Worm (Caenorhabditis elegans) whole organism, early embryonic: ENCODE results near the gene F58G1.3.

Source experiments
- ceh-36 ChIP-seq: sonication (generic microtip); optimal IDR thresholded peaks from 2 replicates; lab custom pipeline; 2016; ENCODE audit warnings: missing genetic modification characterization, inconsistent platforms, missing compliant biosample characterization
- ets-7 ChIP-seq: sonication (generic microtip); optimal IDR thresholded peaks from 2 replicates; lab custom pipeline; 2016; ENCODE audit warnings: missing genotype, missing genetic modification characterization, missing compliant biosample characterization
- hnd-1 ChIP-seq: sonication (generic microtip); optimal IDR thresholded peaks from 2 replicates; lab custom pipeline; 2016; ENCODE audit warnings: missing genetic modification characterization, missing compliant biosample characterization
- scrt-1 ChIP-seq: fragments of 200-800 bp; sonication (Bioruptor generic); IDR thresholded peaks from 2 replicates; pipeline ENCODE4 v1.3.6; 2022; ENCODE audit warnings: missing genetic modification characterization, missing compliant biosample characterization
- sea-1 ChIP-seq: fragments of 200-800 bp; sonication (Bioruptor generic); conservative IDR thresholded peaks from 2 replicates; pipeline ENCODE4 v1.3.6; 2022; ENCODE audit warnings: missing genetic modification characterization, missing compliant biosample characterization
- tbx-11 ChIP-seq: fragments of 200-800 bp; sonication (Bioruptor generic); IDR thresholded peaks from 2 replicates; pipeline ENCODE4 v1.3.6; 2022; ENCODE audit warnings: missing genetic modification characterization, missing compliant biosample characterization

DNA sequence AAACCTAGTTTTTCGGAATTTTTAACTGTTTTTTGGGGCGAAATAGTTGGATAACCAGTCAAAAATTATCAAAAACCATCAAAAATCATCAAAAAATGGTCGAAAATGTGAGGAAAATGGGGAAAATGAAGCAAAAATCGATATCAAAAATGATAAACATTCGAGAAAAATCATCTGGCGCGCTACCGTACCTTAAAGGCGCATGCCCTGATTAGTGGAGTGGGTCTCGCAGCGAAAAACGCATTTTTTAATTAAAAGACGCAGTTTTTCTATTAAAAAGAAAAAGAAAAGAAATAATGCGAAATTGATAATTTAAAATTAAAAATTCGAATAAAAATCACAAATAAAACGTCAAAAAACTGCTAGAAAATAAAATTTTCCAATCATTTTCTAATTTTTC, 47.7 kb downstream of the F58G1.3 start, which contains the start of gene F35C5.1:
- TF ChIP-seq scrt-1 (no peak), tbx-11 (GFP tag; lab: Robert Waterston, UW) (no peak), sea-1 (GFP tag; lab: Robert Waterston, UW) (no peak), hnd-1 (tag; lab: Kevin White, UChicago) (no peak), ets-7 (tag; lab: Kevin White, UChicago) (no peak), ceh-36 (tag; lab: Kevin White, UChicago) (no peak)
